Worm (Caenorhabditis elegans) whole organism, L4/young adult: ENCODE measurements around the gene dhs-11.

ENCODE experiments used
- dao-5 ChIP-seq: sonication (generic microtip); optimal IDR thresholded peaks from 2 replicates; lab custom pipeline; 2016; ENCODE audit warnings: missing genotype, missing genetic modification characterization, moderate library complexity, missing compliant biosample characterization
- him-1 ChIP-seq: sonication (generic microtip); optimal IDR thresholded peaks from 2 replicates; lab custom pipeline; 2016; ENCODE audit warnings: missing genotype, missing genetic modification reagents, missing genetic modification characterization, missing compliant biosample characterization

- TF ChIP-seq dao-5 (tag; lab: Kevin White, UChicago) (no peak), him-1 (tag; lab: Kevin White, UChicago) (no peak)
These were observed 18.6 kb upstream of the dhs-11 start for ce11 chrIII:10661292-10661691.
